Fruit fly (Drosophila melanogaster) whole organism, embryonic: Measurements from ENCODE around the gene CHES-1-like.

Experiments used
- B-H2 ChIP-seq: fragments of 200-800 bp; sonication (Bioruptor generic); optimal IDR thresholded peaks from 2 replicates; lab custom pipeline; 2018; ENCODE audit warnings: missing biosample characterization, mild to moderate bottlenecking, missing genetic modification characterization
- CG12391 ChIP-seq: fragments of 200-800 bp; sonication (Bioruptor generic); optimal IDR thresholded peaks from 3 replicates; lab custom pipeline; 2018; ENCODE audit warnings: missing biosample characterization, mild to moderate bottlenecking, missing genetic modification characterization, moderate library complexity
- CG15269 ChIP-seq: fragments of 200-800 bp; sonication (Bioruptor generic); optimal IDR thresholded peaks from 2 replicates; lab custom pipeline; 2018; ENCODE audit warnings: missing biosample characterization, mild to moderate bottlenecking, missing genetic modification characterization, moderate library complexity
- CG16779 ChIP-seq: fragments of 200-800 bp; sonication (Bioruptor generic); IDR thresholded peaks from 2 replicates; pipeline ENCODE4 v1.3.6; 2022; ENCODE audit warnings: missing biosample characterization, missing genetic modification characterization
- CG16815 ChIP-seq: fragments of 200-800 bp; sonication (Bioruptor generic); optimal IDR thresholded peaks from 3 replicates; lab custom pipeline; 2017; ENCODE audit warnings: missing biosample characterization, mild to moderate bottlenecking, missing genetic modification characterization
- CG18011 ChIP-seq: fragments of 200-800 bp; sonication (Bioruptor generic); optimal IDR thresholded peaks from 2 replicates; lab custom pipeline; 2017; ENCODE audit warnings: missing biosample characterization, missing genetic modification characterization, mild to moderate bottlenecking, moderate library complexity, missing genotype
- CG2678 ChIP-seq: fragments of 200-800 bp; sonication (Bioruptor generic); optimal IDR thresholded peaks from 3 replicates; lab custom pipeline; 2019; ENCODE audit warnings: missing biosample characterization, mild to moderate bottlenecking, missing genetic modification characterization, moderate library complexity
- CG30431 ChIP-seq: fragments of 200-800 bp; sonication (Bioruptor generic); optimal IDR thresholded peaks from 2 replicates; lab custom pipeline; 2017; ENCODE audit warnings: missing biosample characterization, missing genetic modification characterization
- CG3065 ChIP-seq: fragments of 200-800 bp; sonication (Bioruptor generic); optimal IDR thresholded peaks from 2 replicates; lab custom pipeline; 2016; ENCODE audit warnings: missing biosample characterization, missing genetic modification characterization
- CG3163 ChIP-seq: fragments of 200-800 bp; sonication (Bioruptor generic); optimal IDR thresholded peaks from 3 replicates; lab custom pipeline; 2016; ENCODE audit warnings: missing biosample characterization, missing genetic modification characterization
- CG34422 ChIP-seq: fragments of 200-800 bp; sonication (Bioruptor generic); IDR thresholded peaks from 3 replicates; pipeline ENCODE4 v1.3.6; 2022; ENCODE audit warnings: missing biosample characterization, missing genetic modification characterization
- CG3995 ChIP-seq: fragments of 200-800 bp; sonication (Bioruptor generic); optimal IDR thresholded peaks from 3 replicates; lab custom pipeline; 2016; ENCODE audit warnings: missing biosample characterization, missing genetic modification characterization
- CG42726 ChIP-seq: fragments of 200-800 bp; sonication (Bioruptor generic); IDR thresholded peaks from 2 replicates; pipeline ENCODE4 v1.3.6; 2022; ENCODE audit warnings: missing biosample characterization, missing genetic modification characterization; ENCODE audit not compliant: partially characterized antibody
- CG4854 ChIP-seq: fragments of 200-800 bp; sonication (Bioruptor generic); optimal IDR thresholded peaks from 2 replicates; lab custom pipeline; 2016; ENCODE audit warnings: missing biosample characterization, missing genetic modification characterization, inconsistent platforms
- CG5245 ChIP-seq: fragments of 200-800 bp; sonication (Bioruptor generic); optimal IDR thresholded peaks from 3 replicates; lab custom pipeline; 2016; ENCODE audit warnings: missing biosample characterization, missing genetic modification characterization
- CG6272 ChIP-seq: fragments of 200-800 bp; sonication (Bioruptor generic); IDR thresholded peaks from 2 replicates; pipeline ENCODE4 v1.3.6; 2022; ENCODE audit warnings: missing biosample characterization, missing genetic modification characterization
- CG6765 ChIP-seq: fragments of 200-800 bp; sonication (Bioruptor generic); optimal IDR thresholded peaks from 3 replicates; lab custom pipeline; 2017; ENCODE audit warnings: missing biosample characterization, mild to moderate bottlenecking, missing genetic modification characterization
- CG7556 ChIP-seq: fragments of 200-800 bp; sonication (Bioruptor generic); optimal IDR thresholded peaks from 2 replicates; lab custom pipeline; 2017; ENCODE audit warnings: missing biosample characterization, mild to moderate bottlenecking, missing genetic modification characterization
- CG8924 ChIP-seq: fragments of 200-800 bp; optimal IDR thresholded peaks from 3 replicates; lab custom pipeline; 2019; ENCODE audit warnings: missing biosample characterization, mild to moderate bottlenecking, missing genetic modification characterization, moderate library complexity
- Dfd ChIP-seq, 2 experiments: fragments of >200 bp; optimal IDR thresholded peaks; 2 replicates each; lab custom pipeline; 2017; ENCODE audit warnings: missing biosample characterization in 2 of 2, missing genetic modification characterization in 2 of 2
- E2f1 ChIP-seq: fragments of 200-800 bp; sonication (Bioruptor generic); IDR thresholded peaks from 2 replicates; pipeline ENCODE4 v1.3.6; 2022; ENCODE audit warnings: missing biosample characterization, missing genetic modification characterization
- Fer1 ChIP-seq: fragments of 200-800 bp; sonication (Bioruptor generic); optimal IDR thresholded peaks from 2 replicates; lab custom pipeline; 2017; ENCODE audit warnings: missing biosample characterization, mild to moderate bottlenecking, missing genetic modification characterization
- HLH3B ChIP-seq: fragments of 200-800 bp; sonication (Bioruptor generic); IDR thresholded peaks from 2 replicates; pipeline ENCODE4 v1.3.6; 2022; ENCODE audit warnings: missing biosample characterization, missing genetic modification characterization
- HLH4C ChIP-seq: fragments of 200-800 bp; sonication (Bioruptor generic); IDR thresholded peaks from 3 replicates; pipeline ENCODE4 v1.3.6; 2022; ENCODE audit warnings: missing biosample characterization, missing genetic modification characterization; ENCODE audit not compliant: partially characterized antibody
- NC2β ChIP-seq: fragments of 200-800 bp; sonication (Bioruptor generic); optimal IDR thresholded peaks from 2 replicates; lab custom pipeline; 2016; ENCODE audit warnings: missing biosample characterization, missing genetic modification characterization
- Pdp1 ChIP-seq, 2 experiments: fragments of 200-800 bp; sonication (Bioruptor generic); optimal IDR thresholded peaks; 3 replicates each; lab custom pipeline; 2016; ENCODE audit warnings: missing biosample characterization in 2 of 2, missing genetic modification characterization in 2 of 2, mild to moderate bottlenecking in 1 of 2, moderate library complexity in 1 of 2
- TFAM ChIP-seq: fragments of 200-800 bp; sonication (Bioruptor generic); optimal IDR thresholded peaks from 2 replicates; lab custom pipeline; 2017; ENCODE audit warnings: missing biosample characterization, missing genetic modification characterization, inconsistent platforms
- Xbp1 ChIP-seq: fragments of 200-800 bp; sonication (Bioruptor generic); optimal IDR thresholded peaks from 3 replicates; lab custom pipeline; 2016; ENCODE audit warnings: missing biosample characterization, mild to moderate bottlenecking, missing genetic modification characterization
- corto ChIP-seq: fragments of 200-800 bp; sonication (Bioruptor generic); optimal IDR thresholded peaks from 2 replicates; lab custom pipeline; 2016; ENCODE audit warnings: missing biosample characterization, mild to moderate bottlenecking, missing genetic modification characterization, moderate library complexity
- exex ChIP-seq: fragments of 200-800 bp; sonication (Bioruptor generic); optimal IDR thresholded peaks from 4 replicates; lab custom pipeline; 2018; ENCODE audit warnings: missing biosample characterization, mild to moderate bottlenecking, missing genetic modification characterization, moderate library complexity
- gcm2 ChIP-seq: fragments of 200-800 bp; sonication (Bioruptor generic); optimal IDR thresholded peaks from 2 replicates; lab custom pipeline; 2016; ENCODE audit warnings: missing biosample characterization, missing genetic modification characterization
- kah ChIP-seq: fragments of 200-800 bp; sonication (Bioruptor generic); optimal IDR thresholded peaks from 2 replicates; lab custom pipeline; 2018; ENCODE audit warnings: missing biosample characterization, mild to moderate bottlenecking, missing genetic modification characterization
- luna ChIP-seq: fragments of 200-800 bp; sonication (Bioruptor generic); optimal IDR thresholded peaks from 2 replicates; lab custom pipeline; 2016; ENCODE audit warnings: missing biosample characterization, missing genetic modification characterization
- maf-S ChIP-seq: fragments of 200-800 bp; sonication (Bioruptor generic); optimal IDR thresholded peaks from 2 replicates; lab custom pipeline; 2016; ENCODE audit warnings: missing biosample characterization, missing genetic modification characterization
- mirr ChIP-seq: fragments of 200-800 bp; sonication (Bioruptor generic); optimal IDR thresholded peaks from 3 replicates; lab custom pipeline; 2018; ENCODE audit warnings: missing biosample characterization, mild to moderate bottlenecking, missing genetic modification characterization
- nerfin-2 ChIP-seq: fragments of 200-800 bp; sonication (Bioruptor generic); IDR thresholded peaks from 2 replicates; pipeline ENCODE4 v1.3.6; 2022; ENCODE audit warnings: missing biosample characterization, missing genetic modification characterization; ENCODE audit not compliant: partially characterized antibody
- nmo ChIP-seq: fragments of 200-800 bp; sonication (Bioruptor generic); optimal IDR thresholded peaks from 2 replicates; lab custom pipeline; 2018; ENCODE audit warnings: missing biosample characterization, mild to moderate bottlenecking, missing genetic modification characterization, moderate library complexity
- nom ChIP-seq: fragments of 200-800 bp; sonication (Bioruptor generic); optimal IDR thresholded peaks from 2 replicates; lab custom pipeline; 2017; ENCODE audit warnings: missing biosample characterization, missing genetic modification characterization, mild to moderate bottlenecking, moderate library complexity, missing genetic modification reagents
- pan ChIP-seq, 4 experiments: fragments of >200 bp in 3 of 4; fragments of 200-800 bp in 1 of 4; sonication (Bioruptor generic) in 1 of 4; optimal IDR thresholded peaks in 3 of 4; IDR thresholded peaks in 1 of 4; 2 replicates each; pipeline versions ENCODE4 v1.3.6 to Lab custom; 2017 to 2022; ENCODE audit warnings: missing biosample characterization in 2 of 4, missing genetic modification characterization in 2 of 4, mixed read lengths in 1 of 4
- pb ChIP-seq: fragments of 200-800 bp; sonication (Bioruptor generic); optimal IDR thresholded peaks from 3 replicates; lab custom pipeline; 2016; ENCODE audit warnings: missing biosample characterization, missing genetic modification characterization
- phol ChIP-seq: fragments of 200-800 bp; sonication (Bioruptor generic); optimal IDR thresholded peaks from 3 replicates; lab custom pipeline; 2018; ENCODE audit warnings: missing biosample characterization, mild to moderate bottlenecking, missing genetic modification characterization, moderate library complexity
- psq ChIP-seq: fragments of 200-800 bp; sonication (Bioruptor generic); optimal IDR thresholded peaks from 2 replicates; lab custom pipeline; 2017; ENCODE audit warnings: missing biosample characterization, missing genetic modification characterization
- rib ChIP-seq: fragments of 200-800 bp; sonication (Bioruptor generic); IDR thresholded peaks from 2 replicates; pipeline ENCODE4 v1.3.6; 2022; ENCODE audit warnings: missing biosample characterization, missing genetic modification characterization
- tap ChIP-seq: fragments of 200-800 bp; optimal IDR thresholded peaks from 3 replicates; lab custom pipeline; 2019; ENCODE audit warnings: missing biosample characterization, mild to moderate bottlenecking, missing genetic modification characterization, moderate library complexity
- tgo ChIP-seq: fragments of 200-800 bp; sonication (Bioruptor generic); IDR thresholded peaks from 3 replicates; pipeline ENCODE4 v1.3.6; 2022; ENCODE audit warnings: missing biosample characterization, missing genetic modification characterization
- tx ChIP-seq: fragments of 200-800 bp; sonication (Bioruptor generic); optimal IDR thresholded peaks from 2 replicates; lab custom pipeline; 2016; ENCODE audit warnings: missing biosample characterization, missing genetic modification characterization
- vfl ChIP-seq: fragments of 200-800 bp; sonication (Bioruptor generic); optimal IDR thresholded peaks from 2 replicates; lab custom pipeline; 2016; ENCODE audit warnings: missing biosample characterization, missing genetic modification characterization

Gene CHES-1-like

dm6 chrX:7708942-7709707 lies at the start of gene CHES-1-like (continued):
- TF ChIP-seq Xbp1 (GFP tag; lab: Kevin White, UChicago) (peak; percentile 88), tap (tag; lab: Kevin White, UChicago) (peak; percentile 73), CG3995 (GFP tag; lab: Kevin White, UChicago) (peak; percentile 40), luna (peak; percentile 67), HLH3B (peak; percentile 80; the same call in 1 of the 2 replicates), TFAM (peak; percentile 80), phol (tag; lab: Kevin White, UChicago) (peak; percentile 93), CG2678 (tag; lab: Kevin White, UChicago) (peak; percentile 95), CG6765 (GFP tag; lab: Kevin White, UChicago) (peak; percentile 80), CG7556 (GFP tag; lab: Kevin White, UChicago) (peak; percentile 95), CG42726 (GFP tag; lab: Robert Waterston, UW) (0 out of 2 replicates have a peak, but pooled peaks have one; percentile 15), tgo (peak; percentile 83), HLH4C (GFP tag; lab: Robert Waterston, UW) (peak; percentile 39; the same call in 1 of the 3 replicates), CG8924 (tag; lab: Kevin White, UChicago) (peak; percentile 94), Fer1 (GFP tag; lab: Kevin White, UChicago) (peak; percentile 88), pb (GFP tag; lab: Kevin White, UChicago) (peak; percentile 93), mirr (GFP tag; lab: Kevin White, UChicago) (peak; percentile 50), E2f1 (peak; percentile 71), CG6272 (GFP tag; lab: Robert Waterston, UW) (peak; percentile 52; the same call in 1 of the 2 replicates), exex (peak; percentile 48), pan (optimal IDR thresholded peaks at IDR 0.05; lab: Kevin White, UChicago) (no peak), pan (GFP tag; optimal IDR thresholded peaks at IDR 0.05 in 1 of 2, IDR thresholded peaks at IDR 0.05 in 1 of 2) (peak in 1 of 2 experiments; percentile 80), corto (GFP tag; lab: Kevin White, UChicago) (peak; percentile 40), nerfin-2 (GFP tag; lab: Robert Waterston, UW) (no peak), kah (GFP tag; lab: Kevin White, UChicago) (peak; percentile 82), CG15269 (tag; lab: Kevin White, UChicago) (peak; percentile 93), CG18011 (GFP tag; lab: Kevin White, UChicago) (peak; percentile 72), CG12391 (peak; percentile 89), gcm2 (GFP tag; lab: Kevin White, UChicago) (peak; percentile 86), maf-S (peak; percentile 88), CG16815 (GFP tag; lab: Kevin White, UChicago) (peak; percentile 85), psq (GFP tag; lab: Kevin White, UChicago) (peak; percentile 55), CG16779 (no peak), CG3163 (GFP tag; lab: Kevin White, UChicago) (peak; percentile 68), CG5245 (GFP tag; lab: Kevin White, UChicago) (peak; percentile 79), CG3065 (GFP tag; lab: Kevin White, UChicago) (peak; percentile 50), CG34422 (GFP tag; lab: Robert Waterston, UW) (peak; percentile 69; the same call in 1 of the 3 replicates), vfl (GFP tag; lab: Kevin White, UChicago) (peak; percentile 80), NC2β (GFP tag; lab: Kevin White, UChicago) (peak; percentile 77), Pdp1 (GFP tag; optimal IDR thresholded peaks at IDR 0.05; lab: Kevin White, UChicago) (peak; percentile 84 to 94), tx (GFP tag; lab: Kevin White, UChicago) (peak; percentile 92), Dfd (GFP tag; optimal IDR thresholded peaks at IDR 0.05; lab: Kevin White, UChicago) (peak in 1 of 2 experiments; percentile 68), CG30431 (peak; percentile 89), nmo (GFP tag; lab: Kevin White, UChicago) (peak; percentile 97), B-H2 (GFP tag; lab: Kevin White, UChicago) (peak; percentile 43), rib (GFP tag; lab: Robert Waterston, UW) (no peak), nom (peak; percentile 74), CG4854 (GFP tag; lab: Kevin White, UChicago) (peak; percentile 70)
